Fruit fly (Drosophila melanogaster) whole organism, adult: ENCODE data around the gene NimC1.
A peak's percentile ranks its signal among the peaks of the same experiment; 100 is the strongest.

Experiments used
- CG11617 ChIP-seq: fragments of 200-800 bp; sonication (Bioruptor generic); optimal IDR thresholded peaks from 2 replicates; lab custom pipeline; 2017; ENCODE audit warnings: mild to moderate bottlenecking, missing biosample characterization, missing genetic modification reagents, missing genetic modification characterization
- CG12768 ChIP-seq: fragments of 200-800 bp; sonication (Bioruptor generic); optimal IDR thresholded peaks from 2 replicates; lab custom pipeline; 2017; ENCODE audit warnings: missing biosample characterization, missing genetic modification characterization, mild to moderate bottlenecking, moderate library complexity, missing genetic modification reagents
- CG14711 ChIP-seq: fragments of 200-800 bp; sonication (Bioruptor generic); optimal IDR thresholded peaks from 2 replicates; lab custom pipeline; 2018; ENCODE audit warnings: missing biosample characterization, mild to moderate bottlenecking, missing genetic modification characterization, moderate library complexity
- CG1620 ChIP-seq: fragments of 200-800 bp; sonication (Bioruptor generic); optimal IDR thresholded peaks from 2 replicates; lab custom pipeline; 2016; ENCODE audit warnings: missing biosample characterization, missing genetic modification characterization
- CG33017 ChIP-seq: fragments of 200-800 bp; sonication (Bioruptor generic); optimal IDR thresholded peaks from 2 replicates; lab custom pipeline; 2018; ENCODE audit warnings: missing biosample characterization, mild to moderate bottlenecking, missing genetic modification characterization, moderate library complexity
- CG5204 ChIP-seq: fragments of 200-800 bp; sonication (Bioruptor generic); optimal IDR thresholded peaks from 2 replicates; lab custom pipeline; 2016; ENCODE audit warnings: missing biosample characterization, missing genetic modification characterization
- CG7045 ChIP-seq: fragments of 200-800 bp; sonication (Bioruptor generic); optimal IDR thresholded peaks from 2 replicates; lab custom pipeline; 2017; ENCODE audit warnings: missing biosample characterization, mild to moderate bottlenecking, missing genetic modification characterization
- CG7101 ChIP-seq: fragments of 200-800 bp; sonication (Bioruptor generic); optimal IDR thresholded peaks from 2 replicates; lab custom pipeline; 2018; ENCODE audit warnings: missing biosample characterization, mild to moderate bottlenecking, missing genetic modification characterization, moderate library complexity
- Clk ChIP-seq: fragments of 200-800 bp; sonication (Bioruptor generic); optimal IDR thresholded peaks from 2 replicates; lab custom pipeline; 2017; ENCODE audit warnings: missing biosample characterization, missing genetic modification characterization
- Crg-1 ChIP-seq: fragments of 200-800 bp; sonication (Bioruptor generic); optimal IDR thresholded peaks from 2 replicates; lab custom pipeline; 2016; ENCODE audit warnings: missing biosample characterization, missing genetic modification characterization
- Hr96 ChIP-seq: fragments of 200-800 bp; sonication (Bioruptor generic); optimal IDR thresholded peaks from 2 replicates; lab custom pipeline; 2016; ENCODE audit warnings: missing biosample characterization, missing genetic modification characterization
- Mnt ChIP-seq: fragments of 200-800 bp; sonication (Bioruptor generic); optimal IDR thresholded peaks from 2 replicates; lab custom pipeline; 2016; ENCODE audit warnings: missing biosample characterization, mild to moderate bottlenecking, missing genetic modification characterization
- bab1 ChIP-seq: fragments of 200-800 bp; sonication (Bioruptor generic); optimal IDR thresholded peaks from 3 replicates; lab custom pipeline; 2019; ENCODE audit warnings: missing biosample characterization, mild to moderate bottlenecking, missing genetic modification characterization, moderate library complexity
- cic ChIP-seq: fragments of 200-800 bp; sonication (Bioruptor generic); optimal IDR thresholded peaks from 2 replicates; lab custom pipeline; 2017; ENCODE audit warnings: missing biosample characterization, mild to moderate bottlenecking, missing genetic modification characterization, moderate library complexity
- cnc ChIP-seq, 2 experiments: fragments of >200 bp; optimal IDR thresholded peaks; 2 replicates each; lab custom pipeline; 2017
- kay ChIP-seq: fragments of 200-800 bp; sonication (Bioruptor generic); peaks from one replicate; lab custom pipeline; 2016; ENCODE audit warnings: missing biosample characterization, missing genetic modification characterization, borderline replicate concordance
- ovo ChIP-seq: fragments of 200-800 bp; sonication (Bioruptor generic); optimal IDR thresholded peaks from 2 replicates; lab custom pipeline; 2016; ENCODE audit warnings: missing biosample characterization, missing genetic modification characterization
- pad ChIP-seq: fragments of 200-800 bp; sonication (Bioruptor generic); optimal IDR thresholded peaks from 3 replicates; lab custom pipeline; 2017; ENCODE audit warnings: missing biosample characterization, missing genetic modification characterization, mild to moderate bottlenecking, moderate library complexity, missing genetic modification reagents
- tj ChIP-seq: fragments of 200-800 bp; sonication (Bioruptor generic); optimal IDR thresholded peaks from 3 replicates; lab custom pipeline; 2017; ENCODE audit warnings: missing biosample characterization, mild to moderate bottlenecking, missing genetic modification characterization, moderate library complexity
- toe ChIP-seq: fragments of 200-800 bp; sonication (Bioruptor generic); optimal IDR thresholded peaks from 2 replicates; lab custom pipeline; 2016; ENCODE audit warnings: missing biosample characterization, missing genetic modification characterization

NimC1 gene

dm6 chr2L:13963467-13964122, 13.0 kb downstream of the NimC1 start, which contains the start of gene NimB1:
NimB1 (plus strand) TSS chr2L:13963507.
- TF ChIP-seq CG7101 (no peak), cic (GFP tag; lab: Kevin White, UChicago) (peak; percentile 41), CG12768 (GFP tag; lab: Kevin White, UChicago) (no peak), Hr96 (GFP tag; lab: Kevin White, UChicago) (no peak), CG11617 (no peak)

DNA sequence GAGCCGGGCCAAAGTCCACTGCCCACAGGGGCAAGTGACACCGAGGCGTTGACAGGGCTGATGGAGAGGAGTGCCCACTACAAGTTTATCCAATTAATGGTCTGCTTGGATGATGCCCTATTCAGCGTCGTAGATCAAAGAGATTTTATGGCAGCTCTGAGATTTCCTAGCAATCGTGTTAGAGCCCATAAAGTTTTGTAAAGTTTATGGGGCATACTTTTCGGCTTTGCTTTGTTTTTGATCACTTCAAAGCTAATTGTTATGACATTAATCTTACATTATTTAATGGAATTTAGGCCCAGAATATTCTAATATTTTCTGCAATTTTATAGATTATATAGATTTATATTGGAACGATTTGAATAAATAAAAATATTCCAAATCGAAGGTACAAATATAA, 16.2 kb downstream of the NimC1 start:
- TF ChIP-seq CG33017 (tag; lab: Kevin White, UChicago) (no peak), Mnt (no peak), toe (GFP tag; lab: Kevin White, UChicago) (no peak), cnc (optimal IDR thresholded peaks at IDR 0.05; lab: Kevin White, UChicago) (no peak), Clk (GFP tag; lab: Kevin White, UChicago) (no peak)

DNA sequence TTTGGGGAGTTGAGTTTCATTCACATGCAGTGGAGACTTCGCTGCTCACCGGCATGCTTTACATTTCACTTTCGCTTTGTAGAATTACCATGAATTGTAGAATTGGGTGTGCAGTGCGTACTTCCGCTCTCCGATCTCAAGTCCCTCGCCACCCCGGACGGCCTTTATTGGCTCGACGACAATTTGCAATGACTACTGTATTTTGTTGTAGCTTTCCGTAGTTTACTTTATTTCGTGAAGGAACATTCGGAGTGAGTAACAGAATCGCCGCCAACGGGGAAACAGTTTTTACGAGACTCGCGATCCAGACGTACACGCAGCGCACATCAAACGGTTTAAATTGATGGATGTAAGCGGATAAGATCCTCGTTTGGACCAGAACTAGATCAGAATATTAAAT, 19.3 kb downstream of the NimC1 start, which contains the start of gene NimA:
Gene NimA (plus strand): TSS at position 301 of the 400 bp plus-strand sequence.
- TF ChIP-seq CG1620 (GFP tag; lab: Kevin White, UChicago) (no peak), bab1 (no peak)

- TF ChIP-seq Clk (GFP tag; lab: Kevin White, UChicago), result no peak
- TF ChIP-seq CG14711 (tag; lab: Kevin White, UChicago), result no peak
- no peak for TF ChIP-seq Hr96 (GFP tag; lab: Kevin White, UChicago)
- TF ChIP-seq CG5204 (GFP tag; lab: Kevin White, UChicago), result no peak
- no peak for TF ChIP-seq CG12768 (GFP tag; lab: Kevin White, UChicago)
- no peak for TF ChIP-seq Mnt
- no peak for TF ChIP-seq cnc (optimal IDR thresholded peaks at IDR 0.05; lab: Kevin White, UChicago)
Observed at dm6 chr2L:13955775-13956174, 20.8 kb downstream of the NimC1 start.

dm6 chr2L:13949789-13950188, 26.8 kb downstream of the NimC1 start:
- no peak for TF ChIP-seq tj
- no peak for TF ChIP-seq CG33017 (tag; lab: Kevin White, UChicago)
- TF ChIP-seq CG14711 (tag; lab: Kevin White, UChicago), result no peak
- TF ChIP-seq Mnt, result no peak
- TF ChIP-seq Clk (GFP tag; lab: Kevin White, UChicago), result no peak
- TF ChIP-seq Hr96 (GFP tag; lab: Kevin White, UChicago), result no peak
- no peak for TF ChIP-seq CG1620 (GFP tag; lab: Kevin White, UChicago)
- no peak for TF ChIP-seq CG11617
- no peak for TF ChIP-seq ovo (GFP tag; lab: Kevin White, UChicago)
- TF ChIP-seq CG7045 (GFP tag; lab: Kevin White, UChicago), result no peak
- no peak for TF ChIP-seq CG7101
- TF ChIP-seq kay (GFP tag; lab: Kevin White, UChicago), result no peak
- TF ChIP-seq cnc (optimal IDR thresholded peaks at IDR 0.05; lab: Kevin White, UChicago), result no peak
- TF ChIP-seq CG12768 (GFP tag; lab: Kevin White, UChicago), result no peak
- no peak for TF ChIP-seq Crg-1 (GFP tag; lab: Kevin White, UChicago)
- no peak for TF ChIP-seq cic (GFP tag; lab: Kevin White, UChicago)
- TF ChIP-seq bab1, result no peak

DNA sequence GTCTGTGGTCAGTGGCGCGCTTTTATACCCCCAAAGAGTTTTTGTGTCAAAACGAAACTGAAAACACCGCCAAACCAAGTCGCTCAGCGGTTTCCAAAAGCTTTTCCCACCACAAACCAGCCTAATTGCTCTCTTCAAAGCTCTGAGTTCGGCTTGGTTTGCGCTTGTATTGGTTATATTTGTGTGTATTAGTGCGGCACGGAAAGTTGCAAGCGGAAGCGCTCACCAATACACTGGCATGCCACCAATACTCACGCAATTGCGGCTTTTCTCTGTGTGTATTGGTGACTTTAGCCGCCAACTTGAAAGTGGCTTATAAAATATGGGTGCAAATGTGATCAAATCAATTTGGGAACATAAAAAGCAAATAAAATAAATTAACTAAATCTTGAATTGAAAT, 29.1 kb downstream of the NimC1 start, which contains the start of gene Vajk3:
Gene Vajk3 (minus strand): TSS at position 1 of the 400 bp plus-strand sequence.
- TF ChIP-seq cic (GFP tag; lab: Kevin White, UChicago) (no peak), CG7101 (no peak), Mnt (no peak), CG14711 (tag; lab: Kevin White, UChicago) (no peak), tj (no peak), bab1 (no peak), pad (GFP tag; lab: Kevin White, UChicago) (no peak), CG12768 (GFP tag; lab: Kevin White, UChicago) (no peak), toe (GFP tag; lab: Kevin White, UChicago) (no peak), CG11617 (no peak), CG33017 (tag; lab: Kevin White, UChicago) (no peak), CG1620 (GFP tag; lab: Kevin White, UChicago) (no peak), Clk (GFP tag; lab: Kevin White, UChicago) (no peak), CG7045 (GFP tag; lab: Kevin White, UChicago) (no peak), Crg-1 (GFP tag; lab: Kevin White, UChicago) (no peak), kay (GFP tag; lab: Kevin White, UChicago) (no peak), Hr96 (GFP tag; lab: Kevin White, UChicago) (no peak), cnc (optimal IDR thresholded peaks at IDR 0.05; lab: Kevin White, UChicago) (no peak), ovo (GFP tag; lab: Kevin White, UChicago) (no peak)

dm6 chr2L:13934542-13935065, 42.0 kb downstream of the NimC1 start, which contains the start of gene Vajk2:
Vajk2 (minus strand) TSS chr2L:13934692.
- TF ChIP-seq Clk (GFP tag; lab: Kevin White, UChicago) (no peak), kay (GFP tag; lab: Kevin White, UChicago) (no peak), CG1620 (GFP tag; lab: Kevin White, UChicago) (no peak), CG14711 (tag; lab: Kevin White, UChicago) (no peak), CG7101 (no peak), pad (GFP tag; lab: Kevin White, UChicago) (no peak), ovo (GFP tag; lab: Kevin White, UChicago) (no peak), Mnt (no peak), Hr96 (GFP tag; lab: Kevin White, UChicago) (no peak), cnc (optimal IDR thresholded peaks at IDR 0.05; lab: Kevin White, UChicago) (no peak), bab1 (no peak), CG5204 (GFP tag; lab: Kevin White, UChicago) (no peak), cic (GFP tag; lab: Kevin White, UChicago) (no peak), CG7045 (GFP tag; lab: Kevin White, UChicago) (no peak), Crg-1 (GFP tag; lab: Kevin White, UChicago) (no peak), toe (GFP tag; lab: Kevin White, UChicago) (no peak), CG11617 (no peak), CG33017 (tag; lab: Kevin White, UChicago) (no peak), tj (no peak)
